Fruit fly (Drosophila melanogaster) ovary, adult (tissue): ENCODE measurements around the gene scyl.

Source experiments
- CG17801 ChIP-seq: fragments of 200-800 bp; optimal IDR thresholded peaks from 2 replicates; lab custom pipeline; 2019; ENCODE audit warnings: missing biosample characterization, mild to moderate bottlenecking, missing genetic modification characterization, moderate library complexity; ENCODE audit not compliant: partially characterized antibody

Gene scyl

dm6 chr3L:11274142-11274672 lies 22.1 kb downstream of the scyl start:
- no peak for TF ChIP-seq CG17801 (GFP tag; lab: Kevin White, UChicago)

dm6 chr3L:11276020-11276419 lies 23.9 kb downstream of the scyl start:
- no peak for TF ChIP-seq CG17801 (GFP tag; lab: Kevin White, UChicago)

DNA sequence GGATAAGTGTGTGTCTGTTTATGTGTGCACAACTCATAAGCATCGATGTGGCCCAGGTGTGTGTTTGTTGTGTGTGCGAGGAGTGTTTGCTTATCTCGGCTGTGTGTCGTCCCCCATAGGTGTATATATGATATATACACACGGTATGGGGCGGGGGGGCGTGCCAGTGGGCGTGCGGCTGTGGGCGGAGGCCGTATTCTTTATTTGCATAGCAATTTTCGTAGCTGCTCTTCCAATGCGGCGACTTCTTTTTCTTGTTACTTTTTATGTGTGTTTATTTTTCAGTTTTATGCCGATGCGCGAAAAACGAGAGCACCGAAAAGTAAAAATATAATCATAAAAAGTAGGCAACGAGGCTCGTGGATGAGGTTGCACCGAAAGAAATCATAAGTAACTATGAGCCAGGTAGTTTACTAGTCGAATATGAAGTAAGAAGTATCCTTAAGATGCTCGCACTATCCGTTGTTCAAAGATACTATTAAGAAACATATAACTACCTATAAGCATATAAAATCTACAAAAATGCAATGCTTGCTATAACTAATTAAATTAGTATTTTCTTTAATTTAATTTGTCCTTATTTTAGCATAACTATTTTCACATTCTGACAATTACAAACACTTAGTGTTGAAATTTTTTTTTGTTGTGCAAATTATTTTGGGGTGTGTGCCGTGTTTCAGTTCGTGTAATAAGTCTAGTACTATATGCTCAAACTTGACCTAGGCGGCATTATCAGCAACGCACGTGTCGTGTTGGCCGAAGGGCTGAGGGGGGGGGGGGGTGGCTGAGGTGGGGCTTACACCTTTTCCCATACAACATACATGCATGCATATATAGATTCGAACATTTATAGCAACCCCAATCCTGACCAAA lies 26.6 kb downstream of the scyl start:
- TF ChIP-seq CG17801 (GFP tag; lab: Kevin White, UChicago): no peak

DNA sequence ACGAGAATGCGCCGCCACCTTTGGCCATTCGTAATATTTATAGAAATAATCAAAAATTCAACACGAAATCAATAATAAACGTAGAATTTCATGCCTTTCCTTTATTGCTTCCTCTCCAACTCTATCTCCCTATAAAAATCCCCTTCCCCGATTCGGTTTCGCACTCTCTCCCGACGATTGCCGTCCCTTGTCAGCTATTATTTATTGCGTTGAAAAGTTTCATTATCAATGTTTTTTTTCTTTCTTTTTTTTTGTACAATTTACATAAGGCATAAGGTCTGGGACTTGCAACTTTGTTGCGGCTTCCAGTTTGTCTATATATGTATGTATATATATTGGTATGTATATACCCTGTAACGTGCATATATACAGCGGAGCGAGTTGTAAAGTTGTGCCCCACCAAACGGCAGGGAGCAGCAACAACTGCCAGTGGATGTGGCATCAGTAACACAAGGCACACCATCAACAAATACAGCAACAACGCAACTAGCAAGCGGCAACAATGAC lies 27.3 kb downstream of the scyl start:
- TF ChIP-seq CG17801 (GFP tag; lab: Kevin White, UChicago): no peak

- peak; percentile 13 for TF ChIP-seq CG17801 (GFP tag; lab: Kevin White, UChicago)
Observed at dm6 chr3L:11280574-11281135, 28.5 kb downstream of the scyl start.

DNA sequence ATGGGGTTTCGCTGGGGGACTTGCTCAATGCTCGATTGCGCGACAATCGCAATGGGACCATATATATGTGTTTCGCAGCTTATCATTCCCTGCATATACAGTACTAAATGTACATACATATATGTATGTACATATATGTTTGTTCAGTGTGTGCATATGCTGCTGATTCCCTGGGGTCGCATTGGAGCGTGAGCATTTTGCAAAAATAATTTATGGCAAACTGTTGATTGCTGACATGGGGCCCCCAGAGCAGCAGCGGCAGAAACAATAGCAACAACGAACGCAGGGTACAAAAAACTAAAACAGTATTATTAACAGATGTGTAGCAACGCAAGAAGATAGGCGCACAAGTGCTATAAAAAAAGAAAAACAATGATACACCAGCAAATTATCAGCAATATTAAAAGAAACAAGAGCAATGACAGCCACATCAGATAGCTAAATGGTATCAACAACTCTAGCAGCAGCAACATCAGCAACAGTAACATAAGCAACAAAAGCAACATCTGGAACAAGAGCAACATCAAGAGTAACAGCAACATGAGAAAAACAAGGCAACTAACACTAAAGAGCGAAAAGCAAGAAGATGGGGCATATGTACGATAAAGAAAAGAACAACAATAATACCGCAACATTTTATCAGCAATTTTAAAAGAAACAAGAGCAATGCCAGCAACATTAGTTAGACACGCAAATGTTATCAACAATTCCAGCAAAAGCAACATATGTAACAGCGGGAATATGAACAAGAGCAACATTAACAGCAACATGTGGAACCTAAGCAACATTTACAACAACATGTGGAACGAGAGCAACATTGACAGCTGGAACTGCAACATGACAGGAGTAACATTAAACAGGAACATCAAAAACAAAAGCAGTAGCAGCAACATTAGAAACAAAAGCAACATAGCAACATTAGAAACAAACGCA lies 32.2 kb downstream of the scyl start:
- TF ChIP-seq CG17801 (GFP tag; lab: Kevin White, UChicago): no peak

- TF ChIP-seq CG17801 (GFP tag; lab: Kevin White, UChicago): no peak
Observed at dm6 chr3L:11285066-11285465, 33.0 kb downstream of the scyl start.

- TF ChIP-seq CG17801 (GFP tag; lab: Kevin White, UChicago): no peak
Observed at dm6 chr3L:11285572-11286276, 33.6 kb downstream of the scyl start.

dm6 chr3L:11286603-11287011 lies 34.5 kb downstream of the scyl start:
- TF ChIP-seq CG17801 (GFP tag; lab: Kevin White, UChicago): no peak

dm6 chr3L:11287977-11288376 lies 35.9 kb downstream of the scyl start:
- no peak for TF ChIP-seq CG17801 (GFP tag; lab: Kevin White, UChicago)

dm6 chr3L:11289130-11289716 lies 37.1 kb downstream of the scyl start:
- TF ChIP-seq CG17801 (GFP tag; lab: Kevin White, UChicago): no peak

dm6 chr3L:11290200-11290599 lies 38.1 kb downstream of the scyl start:
- no peak for TF ChIP-seq CG17801 (GFP tag; lab: Kevin White, UChicago)

DNA sequence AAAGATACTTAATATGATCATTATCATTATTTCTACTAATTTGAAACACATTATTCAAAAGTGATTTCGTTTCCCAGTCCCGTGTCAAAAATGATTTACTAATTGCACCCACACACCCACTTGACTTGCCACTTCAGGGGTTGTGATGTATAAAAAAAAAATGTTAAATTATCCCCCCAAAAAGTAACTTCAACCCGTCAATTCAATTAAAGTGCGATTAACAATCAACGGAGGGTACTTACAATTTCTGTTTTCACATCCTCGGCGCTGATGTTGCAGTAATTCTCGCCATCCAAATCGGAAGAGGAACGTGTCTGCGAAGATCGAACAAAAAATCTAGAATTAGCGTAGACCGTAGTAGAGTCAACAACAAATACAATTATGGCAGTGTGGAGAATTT lies 38.7 kb downstream of the scyl start:
- no peak for TF ChIP-seq CG17801 (GFP tag; lab: Kevin White, UChicago)
